Fruit fly (Drosophila melanogaster) whole organism, prepupa: ENCODE results near the gene CG5412.

Source experiments
- Blimp-1 ChIP-seq: fragments of 200-800 bp; sonication (Bioruptor generic); optimal IDR thresholded peaks from 3 replicates; lab custom pipeline; 2017; ENCODE audit warnings: missing biosample characterization, missing genetic modification characterization, mild to moderate bottlenecking, moderate library complexity, missing genetic modification reagents
- CG10631 ChIP-seq: fragments of 200-800 bp; sonication (Bioruptor generic); optimal IDR thresholded peaks from 2 replicates; lab custom pipeline; 2016; ENCODE audit warnings: missing biosample characterization, missing genetic modification characterization
- CG10669 ChIP-seq: fragments of 200-800 bp; sonication (Bioruptor generic); optimal IDR thresholded peaks from 3 replicates; lab custom pipeline; 2018; ENCODE audit warnings: missing biosample characterization, mild to moderate bottlenecking, missing genetic modification characterization, moderate library complexity
- CG11294 ChIP-seq: fragments of 200-800 bp; sonication (Bioruptor generic); IDR thresholded peaks from 2 replicates; pipeline ENCODE4 v1.3.6; 2022; ENCODE audit warnings: missing biosample characterization, missing genetic modification characterization
- CG11762 ChIP-seq: fragments of 200-800 bp; sonication (Bioruptor generic); optimal IDR thresholded peaks from 3 replicates; lab custom pipeline; 2016; ENCODE audit warnings: missing biosample characterization, missing genetic modification characterization; ENCODE audit not compliant: insufficient read depth
- CG11902 ChIP-seq: fragments of 200-800 bp; sonication (Bioruptor generic); optimal IDR thresholded peaks from 3 replicates; lab custom pipeline; 2016; ENCODE audit warnings: missing biosample characterization, missing genetic modification characterization
- CG15336 ChIP-seq: fragments of 200-800 bp; sonication (Bioruptor generic); IDR thresholded peaks from 2 replicates; pipeline ENCODE4 v1.3.6; 2022; ENCODE audit warnings: missing biosample characterization, missing genetic modification characterization
- CG1621 ChIP-seq: fragments of 200-800 bp; sonication (Bioruptor generic); optimal IDR thresholded peaks from 3 replicates; lab custom pipeline; 2018; ENCODE audit warnings: missing biosample characterization, mild to moderate bottlenecking, missing genetic modification characterization
- CG16779 ChIP-seq: fragments of 200-800 bp; sonication (Bioruptor generic); optimal IDR thresholded peaks from 3 replicates; lab custom pipeline; 2017; ENCODE audit warnings: missing biosample characterization, mild to moderate bottlenecking, missing genetic modification characterization
- CG3032 ChIP-seq: fragments of 200-800 bp; optimal IDR thresholded peaks from 2 replicates; lab custom pipeline; 2019; ENCODE audit warnings: missing biosample characterization, mild to moderate bottlenecking, missing genetic modification characterization, moderate library complexity
- CG32006 ChIP-seq: fragments of 200-800 bp; sonication (Bioruptor generic); optimal IDR thresholded peaks from 3 replicates; lab custom pipeline; 2017; ENCODE audit warnings: missing biosample characterization, mild to moderate bottlenecking, missing genetic modification characterization
- CG34406 ChIP-seq: fragments of 200-800 bp; sonication (Bioruptor generic); optimal IDR thresholded peaks from 3 replicates; lab custom pipeline; 2016; ENCODE audit warnings: missing biosample characterization, missing genetic modification characterization
- CG3919 ChIP-seq: fragments of 200-800 bp; sonication (Bioruptor generic); optimal IDR thresholded peaks from 3 replicates; lab custom pipeline; 2016; ENCODE audit warnings: missing biosample characterization, missing genetic modification characterization
- CG4318 ChIP-seq: fragments of 200-800 bp; sonication (Bioruptor generic); optimal IDR thresholded peaks from 3 replicates; lab custom pipeline; 2017; ENCODE audit warnings: missing biosample characterization, mild to moderate bottlenecking, missing genetic modification characterization
- CG6163 ChIP-seq: fragments of 200-800 bp; sonication (Bioruptor generic); IDR thresholded peaks from 3 replicates; pipeline ENCODE4 v1.3.6; 2022; ENCODE audit warnings: missing biosample characterization, missing genetic modification characterization
- CG6276 ChIP-seq: fragments of 200-800 bp; sonication (Bioruptor generic); optimal IDR thresholded peaks from 2 replicates; lab custom pipeline; 2017; ENCODE audit warnings: missing biosample characterization, mild to moderate bottlenecking, missing genetic modification characterization
- CG6808 ChIP-seq: fragments of 200-800 bp; sonication (Bioruptor generic); optimal IDR thresholded peaks from 3 replicates; lab custom pipeline; 2017; ENCODE audit warnings: missing biosample characterization, missing genetic modification characterization, mild to moderate bottlenecking, moderate library complexity, missing genetic modification reagents
- CG6854 ChIP-seq: fragments of 200-800 bp; sonication (Bioruptor generic); optimal IDR thresholded peaks from 2 replicates; lab custom pipeline; 2017; ENCODE audit warnings: missing biosample characterization, mild to moderate bottlenecking, missing genetic modification characterization
- CG7368 ChIP-seq: fragments of 200-800 bp; sonication (Bioruptor generic); optimal IDR thresholded peaks from 3 replicates; lab custom pipeline; 2016; ENCODE audit warnings: missing biosample characterization, missing genetic modification characterization
- CG8119 ChIP-seq: fragments of 200-800 bp; sonication (Bioruptor generic); IDR thresholded peaks from 3 replicates; pipeline ENCODE4 v1.3.6; 2022; ENCODE audit warnings: missing biosample characterization, missing genetic modification characterization
- CG8319 ChIP-seq: fragments of 200-800 bp; sonication (Bioruptor generic); optimal IDR thresholded peaks from 3 replicates; lab custom pipeline; 2016; ENCODE audit warnings: missing biosample characterization, missing genetic modification characterization
- CG8632 ChIP-seq: fragments of 200-800 bp; sonication (Bioruptor generic); optimal IDR thresholded peaks from 3 replicates; lab custom pipeline; 2016; ENCODE audit warnings: missing biosample characterization, missing genetic modification characterization
- CG9139 ChIP-seq: fragments of 200-800 bp; sonication (Bioruptor generic); optimal IDR thresholded peaks from 3 replicates; lab custom pipeline; 2017; ENCODE audit warnings: missing biosample characterization, mild to moderate bottlenecking, missing genetic modification characterization
- Eip75B ChIP-seq: fragments of 200-800 bp; sonication (Bioruptor generic); optimal IDR thresholded peaks from 3 replicates; lab custom pipeline; 2016; ENCODE audit warnings: missing biosample characterization, missing genetic modification characterization
- Eip78C ChIP-seq: fragments of 200-800 bp; sonication (Bioruptor generic); peaks from one replicate; lab custom pipeline; 2016; ENCODE audit warnings: missing biosample characterization, missing genetic modification characterization
- Eip93F ChIP-seq: fragments of 200-800 bp; sonication (Bioruptor generic); optimal IDR thresholded peaks from 2 replicates; lab custom pipeline; 2016; ENCODE audit warnings: missing biosample characterization, mild to moderate bottlenecking, missing genetic modification characterization
- Ets21C ChIP-seq: fragments of 200-800 bp; sonication (Bioruptor generic); optimal IDR thresholded peaks from 3 replicates; lab custom pipeline; 2016; ENCODE audit warnings: missing biosample characterization, missing genetic modification characterization
- Ets96B ChIP-seq: fragments of 200-800 bp; optimal IDR thresholded peaks from 2 replicates; lab custom pipeline; 2019; ENCODE audit warnings: missing biosample characterization, mild to moderate bottlenecking, missing genetic modification characterization, moderate library complexity
- Gug ChIP-seq: fragments of 200-800 bp; sonication (Bioruptor generic); IDR thresholded peaks from 2 replicates; pipeline ENCODE4 v1.3.6; 2022; ENCODE audit warnings: missing biosample characterization, missing genetic modification characterization
- Hr38 ChIP-seq: sonication (Bioruptor generic); optimal IDR thresholded peaks from 2 replicates; lab custom pipeline; 2016; ENCODE audit warnings: missing biosample characterization, missing genetic modification characterization
- Hr4 ChIP-seq: fragments of 200-800 bp; sonication (Bioruptor generic); optimal IDR thresholded peaks from 3 replicates; lab custom pipeline; 2016; ENCODE audit warnings: missing biosample characterization, missing genetic modification characterization
- Lpt ChIP-seq: fragments of 200-800 bp; sonication (Bioruptor generic); optimal IDR thresholded peaks from 3 replicates; lab custom pipeline; 2016; ENCODE audit warnings: missing biosample characterization, missing genetic modification characterization
- Met ChIP-seq: fragments of 200-800 bp; sonication (Bioruptor generic); optimal IDR thresholded peaks from 3 replicates; lab custom pipeline; 2016; ENCODE audit warnings: missing biosample characterization, missing genetic modification characterization
- OdsH ChIP-seq: fragments of 200-800 bp; sonication (Bioruptor generic); optimal IDR thresholded peaks from 3 replicates; lab custom pipeline; 2016; ENCODE audit warnings: missing biosample characterization, missing genetic modification characterization
- Smox ChIP-seq: fragments of 200-800 bp; sonication (Bioruptor generic); optimal IDR thresholded peaks from 3 replicates; lab custom pipeline; 2016; ENCODE audit warnings: missing biosample characterization, missing genetic modification characterization
- Sox15 ChIP-seq: fragments of 200-800 bp; sonication (Bioruptor generic); optimal IDR thresholded peaks from 3 replicates; lab custom pipeline; 2016; ENCODE audit warnings: missing biosample characterization, missing genetic modification characterization
- achi ChIP-seq: fragments of 200-800 bp; sonication (Bioruptor generic); optimal IDR thresholded peaks from 3 replicates; lab custom pipeline; 2016; ENCODE audit warnings: missing biosample characterization, missing genetic modification characterization
- cyc ChIP-seq: fragments of 200-800 bp; sonication (Bioruptor generic); optimal IDR thresholded peaks from 3 replicates; lab custom pipeline; 2016; ENCODE audit warnings: missing biosample characterization, missing genetic modification characterization
- dac ChIP-seq: fragments of 200-800 bp; sonication (Bioruptor generic); optimal IDR thresholded peaks from 2 replicates; lab custom pipeline; 2017; ENCODE audit warnings: missing biosample characterization, mild to moderate bottlenecking, missing genetic modification characterization
- dsx ChIP-seq: fragments of 200-800 bp; optimal IDR thresholded peaks from 3 replicates; lab custom pipeline; 2019; ENCODE audit warnings: missing biosample characterization, mild to moderate bottlenecking, missing genetic modification characterization, moderate library complexity; ENCODE audit not compliant: poor library complexity, severe bottlenecking
- eg ChIP-seq: fragments of 200-800 bp; sonication (Bioruptor generic); IDR thresholded peaks from 3 replicates; pipeline ENCODE4 v1.3.6; 2022; ENCODE audit warnings: missing biosample characterization, missing genetic modification characterization
- esn ChIP-seq: fragments of 200-800 bp; sonication (Bioruptor generic); optimal IDR thresholded peaks from 2 replicates; lab custom pipeline; 2016; ENCODE audit warnings: missing biosample characterization, mild to moderate bottlenecking, missing genetic modification characterization, moderate library complexity
- fd59A ChIP-seq: fragments of 200-800 bp; sonication (Bioruptor generic); optimal IDR thresholded peaks from 2 replicates; lab custom pipeline; 2017; ENCODE audit warnings: missing biosample characterization, mild to moderate bottlenecking, missing genetic modification characterization, missing genetic modification reagents
- fd85E ChIP-seq: fragments of 200-800 bp; sonication (Bioruptor generic); optimal IDR thresholded peaks from 3 replicates; lab custom pipeline; 2016; ENCODE audit warnings: missing biosample characterization, missing genetic modification characterization
- fkh ChIP-seq: fragments of 200-800 bp; sonication (Bioruptor generic); optimal IDR thresholded peaks from 3 replicates; lab custom pipeline; 2017; ENCODE audit warnings: missing biosample characterization, mild to moderate bottlenecking, missing genetic modification characterization, moderate library complexity
- lz ChIP-seq: fragments of 200-800 bp; sonication (Bioruptor generic); optimal IDR thresholded peaks from 3 replicates; lab custom pipeline; 2016; ENCODE audit warnings: missing biosample characterization, missing genetic modification characterization
- net ChIP-seq: fragments of 200-800 bp; sonication (Bioruptor generic); optimal IDR thresholded peaks from 3 replicates; lab custom pipeline; 2016; ENCODE audit warnings: missing biosample characterization, missing genetic modification characterization
- pdm3 ChIP-seq: fragments of 200-800 bp; sonication (Bioruptor generic); optimal IDR thresholded peaks from 3 replicates; lab custom pipeline; 2016; ENCODE audit warnings: missing biosample characterization, missing genetic modification characterization
- salr ChIP-seq, 2 experiments: fragments of 200-800 bp; sonication (Bioruptor generic); optimal IDR thresholded peaks; 3 replicates each; lab custom pipeline; 2016 to 2018; ENCODE audit warnings: missing biosample characterization in 2 of 2, missing genetic modification characterization in 2 of 2, mild to moderate bottlenecking in 1 of 2
- spab ChIP-seq: fragments of 200-800 bp; sonication (Bioruptor generic); optimal IDR thresholded peaks from 2 replicates; lab custom pipeline; 2017; ENCODE audit warnings: missing biosample characterization, mild to moderate bottlenecking, missing genetic modification characterization, missing genetic modification reagents
- topi ChIP-seq: fragments of 200-800 bp; sonication (Bioruptor generic); optimal IDR thresholded peaks from 3 replicates; lab custom pipeline; 2016; ENCODE audit warnings: missing biosample characterization, missing genetic modification characterization

Gene CG5412

DNA sequence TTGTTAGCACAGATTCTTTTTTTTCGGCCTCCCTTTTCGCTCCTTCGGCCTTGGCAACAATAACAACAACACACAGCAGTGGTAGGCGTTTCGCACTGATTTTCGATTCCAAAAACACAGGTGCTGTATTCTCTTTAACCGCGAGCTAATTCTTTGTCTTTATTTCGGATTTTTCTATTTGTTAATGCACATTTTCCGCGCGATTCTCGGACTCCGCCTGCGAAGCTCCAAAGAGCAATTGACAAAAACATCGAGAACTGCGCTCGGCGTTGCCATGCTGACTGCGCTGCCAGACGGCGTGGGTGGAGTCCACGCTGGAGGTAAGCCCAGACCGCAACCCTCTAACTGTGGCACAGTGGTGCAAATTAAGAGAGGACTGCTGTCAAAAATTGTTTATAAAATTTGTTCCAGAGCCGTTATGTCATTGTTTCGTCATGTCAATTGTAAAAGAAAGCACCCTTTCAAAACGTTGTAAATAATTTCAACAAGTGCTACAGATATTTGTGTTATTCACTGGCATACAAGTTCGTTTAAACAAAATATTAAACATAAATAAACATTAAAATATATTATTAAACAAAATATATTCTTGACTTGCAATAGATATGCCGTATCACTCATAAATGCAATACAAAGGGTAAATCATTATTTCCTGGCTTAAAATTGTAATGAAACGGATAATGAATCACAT, 19.3 kb upstream of the CG5412 start, which contains the start of the genes DPCoAC and CG5180:
TSS of gene DPCoAC (minus strand) at position 253 of the 691 bp plus-strand sequence.
TSS of gene CG5180 (plus strand) at position 516 of the 691 bp plus-strand sequence.
- peak; percentile 19 for TF ChIP-seq CG7368 (GFP tag; lab: Kevin White, UChicago)
- peak; percentile 79 for TF ChIP-seq Eip78C (GFP tag; lab: Kevin White, UChicago)
- peak; percentile 51 for TF ChIP-seq Smox (GFP tag; lab: Kevin White, UChicago)
- no peak for TF ChIP-seq CG6276 (GFP tag; lab: Kevin White, UChicago)
- 0 out of 3 replicates have a peak, but pooled peaks have one; percentile 27 for TF ChIP-seq CG8119 (GFP tag; lab: Robert Waterston, UW)
- TF ChIP-seq Ets21C (GFP tag; lab: Kevin White, UChicago), result peak; percentile 55
- TF ChIP-seq spab (GFP tag; lab: Kevin White, UChicago), result no peak
- TF ChIP-seq CG9139 (GFP tag; lab: Kevin White, UChicago), result peak; percentile 36
- peak; percentile 43 for TF ChIP-seq CG34406 (GFP tag; lab: Kevin White, UChicago)
- TF ChIP-seq salr (GFP tag; optimal IDR thresholded peaks at IDR 0.05; lab: Kevin White, UChicago), result peak in 1 of 2 experiments; percentile 65
- peak; percentile 20 for TF ChIP-seq CG8319
- peak; percentile 27 for TF ChIP-seq CG11902 (GFP tag; lab: Kevin White, UChicago)
- TF ChIP-seq topi (GFP tag; lab: Kevin White, UChicago), result peak; percentile 32
- TF ChIP-seq cyc, result peak; percentile 69
- peak; percentile 12 for TF ChIP-seq Blimp-1 (GFP tag; lab: Kevin White, UChicago)
- peak; percentile 45 for TF ChIP-seq Eip93F (GFP tag; lab: Kevin White, UChicago)
- TF ChIP-seq CG6808 (GFP tag; lab: Kevin White, UChicago), result peak; percentile 40
- TF ChIP-seq CG8632 (GFP tag; lab: Kevin White, UChicago), result peak; percentile 18
- peak; percentile 32 for TF ChIP-seq Eip75B (GFP tag; lab: Kevin White, UChicago)
- no peak for TF ChIP-seq Gug (GFP tag; lab: Robert Waterston, UW)
- TF ChIP-seq Ets96B, result no peak
- no peak for TF ChIP-seq dsx (GFP tag; lab: Kevin White, UChicago)
- TF ChIP-seq CG10669, result peak; percentile 20
- TF ChIP-seq fkh (GFP tag; lab: Kevin White, UChicago), result peak; percentile 29
- peak; percentile 64 for TF ChIP-seq achi (GFP tag; lab: Kevin White, UChicago)
- peak; percentile 16 for TF ChIP-seq CG6854 (GFP tag; lab: Kevin White, UChicago)
- no peak for TF ChIP-seq CG15336 (GFP tag; lab: Robert Waterston, UW)
- TF ChIP-seq fd59A, result no peak
- no peak for TF ChIP-seq Lpt (GFP tag; lab: Kevin White, UChicago)
- no peak for TF ChIP-seq Hr38
- peak; percentile 46 for TF ChIP-seq Sox15 (GFP tag; lab: Kevin White, UChicago)
- no peak for TF ChIP-seq CG16779
- peak; percentile 36; the same call in 1 of the 2 replicates for TF ChIP-seq CG11294 (GFP tag; lab: Robert Waterston, UW)
- peak; percentile 47 for TF ChIP-seq CG1621
- peak; percentile 65 for TF ChIP-seq CG32006 (GFP tag; lab: Kevin White, UChicago)
- TF ChIP-seq Hr4 (GFP tag; lab: Kevin White, UChicago), result peak; percentile 68
- peak; percentile 16 for TF ChIP-seq dac (GFP tag; lab: Kevin White, UChicago)
- peak; percentile 72 for TF ChIP-seq eg
- peak; percentile 9 for TF ChIP-seq CG11762 (GFP tag; lab: Kevin White, UChicago)
- TF ChIP-seq esn (GFP tag; lab: Kevin White, UChicago), result peak; percentile 56
- peak; percentile 55 for TF ChIP-seq CG3032 (tag; lab: Kevin White, UChicago)
- peak; percentile 66 for TF ChIP-seq CG3919 (GFP tag; lab: Kevin White, UChicago)
- peak; percentile 46 for TF ChIP-seq net (GFP tag; lab: Kevin White, UChicago)
- TF ChIP-seq fd85E (GFP tag; lab: Kevin White, UChicago), result no peak
- TF ChIP-seq lz, result peak; percentile 15
- TF ChIP-seq pdm3 (GFP tag; lab: Kevin White, UChicago), result peak; percentile 52
- TF ChIP-seq CG6163 (GFP tag; lab: Robert Waterston, UW), result peak; percentile 75
- peak; percentile 72 for TF ChIP-seq CG10631
- peak; percentile 69 for TF ChIP-seq OdsH (GFP tag; lab: Kevin White, UChicago)
- TF ChIP-seq CG4318 (GFP tag; lab: Kevin White, UChicago), result peak; percentile 56
- TF ChIP-seq Met, result peak; percentile 56
